Fruit fly (Drosophila melanogaster): ENCODE measurements around the gene CG31076.

- TF ChIP-seq EcR (GFP tag; optimal IDR thresholded peaks at IDR 0.05) (peak; percentile 25), Ets98B (GFP tag; IDR thresholded peaks at IDR 0.05) (no peak), CG15710 (tag; optimal IDR thresholded peaks at IDR 0.05) (no peak), rn (GFP tag; IDR thresholded peaks at IDR 0.05) (no peak), Snoo (tag; optimal IDR thresholded peaks at IDR 0.05) (no peak), gl (tag; optimal IDR thresholded peaks at IDR 0.05) (no peak), CG34367 (tag; optimal IDR thresholded peaks at IDR 0.05) (no peak)
Measured at dm6 chr3R:26957132-26957531, 32.5 kb downstream of the CG31076 start.
